Worm (Caenorhabditis elegans): ENCODE results near the gene nop-1.

ce11 chrIII:5967640-5968039 lies 9.1 kb downstream of the nop-1 start:
- TF ChIP-seq unc-39 (tag; optimal IDR thresholded peaks at IDR 0.05) (no peak), lin-13 (GFP tag; optimal IDR thresholded peaks at IDR 0.05) (no peak), elt-3 (tag; optimal IDR thresholded peaks at IDR 0.05) (no peak), mab-5 (tag; optimal IDR thresholded peaks at IDR 0.05) (no peak), F13H6.1 (tag; optimal IDR thresholded peaks at IDR 0.05) (no peak), lin-11 (tag; optimal IDR thresholded peaks at IDR 0.05) (no peak), nhr-6 (tag; optimal IDR thresholded peaks at IDR 0.05) (no peak), ztf-4 (tag; optimal IDR thresholded peaks at IDR 0.05) (no peak), snpc-4 (tag; optimal IDR thresholded peaks at IDR 0.05) (no peak)

Data from whole organism, L2 larva.